Worm (Caenorhabditis elegans) whole organism, L1 larva: ENCODE data around the gene B0457.6.

ENCODE experiments used
- ceh-82 ChIP-seq, 3 experiments: fragments of 150-350 bp in 1 of 3; sonication (generic microtip) in 2 of 3; optimal IDR thresholded peaks; 2 replicates each; lab custom pipeline; 2014 to 2017; ENCODE audit warnings: missing biosample characterization in 3 of 3, missing genetic modification characterization in 3 of 3
- efl-1 ChIP-seq, 4 experiments: fragments of 150-350 bp; optimal IDR thresholded peaks in 3 of 4; peaks in 1 of 4; 1 replicate in 1 of 4; 2 replicates in 3 of 4; lab custom pipeline; 2014; ENCODE audit warnings: missing biosample characterization in 2 of 4, missing genetic modification characterization in 2 of 4, missing genetic modification reagents in 2 of 4
- nhr-11 ChIP-seq: fragments of 150-350 bp; optimal IDR thresholded peaks from 2 replicates; lab custom pipeline; 2014; ENCODE audit warnings: missing biosample characterization, missing genetic modification characterization

- TF ChIP-seq nhr-11 (no peak), efl-1 (optimal IDR thresholded peaks at IDR 0.05; lab: Kevin White, UChicago) (no peak), efl-1 (GFP tag; optimal IDR thresholded peaks at IDR 0.05 in 1 of 2; lab: Kevin White, UChicago) (no peak), ceh-82 (tag; optimal IDR thresholded peaks at IDR 0.05; lab: Kevin White, UChicago) (no peak)
These were observed 29.0 kb downstream of the B0457.6 start for ce11 chrII:8951270-8951669.
